Worm (Caenorhabditis elegans) whole organism, late embryonic: ENCODE results near the gene bub-3.

Experiments
- F13H6.1 ChIP-seq: sonication (generic microtip); optimal IDR thresholded peaks from 2 replicates; lab custom pipeline; 2016; ENCODE audit warnings: missing genetic modification characterization, missing compliant biosample characterization
- ceh-2 ChIP-seq: sonication (generic microtip); optimal IDR thresholded peaks from 2 replicates; lab custom pipeline; 2016; ENCODE audit warnings: missing genotype, missing genetic modification characterization, missing compliant biosample characterization
- hlh-30 ChIP-seq: sonication (generic microtip); optimal IDR thresholded peaks from 2 replicates; lab custom pipeline; 2017; ENCODE audit warnings: antibody characterized with exemption, missing genetic modification characterization, missing compliant biosample characterization; ENCODE audit not compliant: insufficient read depth
- lin-11 ChIP-seq: fragments of 200-800 bp; sonication (Bioruptor generic); optimal IDR thresholded peaks from 2 replicates; lab custom pipeline; 2018; ENCODE audit warnings: mild to moderate bottlenecking, missing genetic modification characterization, missing compliant biosample characterization
- nfya-1 ChIP-seq: sonication (generic microtip); optimal IDR thresholded peaks from 2 replicates; lab custom pipeline; 2017; ENCODE audit warnings: missing genetic modification characterization, mild to moderate bottlenecking, missing compliant biosample characterization, antibody characterized with exemption, moderate library complexity
- nhr-11 ChIP-seq: fragments of 150-350 bp; optimal IDR thresholded peaks from 2 replicates; lab custom pipeline; 2014; ENCODE audit warnings: missing biosample characterization, missing genetic modification characterization
- pag-3 ChIP-seq: sonication (generic microtip); optimal IDR thresholded peaks from 2 replicates; lab custom pipeline; 2016; ENCODE audit warnings: missing compliant biosample characterization, missing genetic modification characterization, borderline replicate concordance
- rnt-1 ChIP-seq: sonication (generic microtip); optimal IDR thresholded peaks from 2 replicates; lab custom pipeline; 2016; ENCODE audit warnings: missing genetic modification characterization, missing compliant biosample characterization
- tbx-7 ChIP-seq: sonication (generic microtip); optimal IDR thresholded peaks from 2 replicates; lab custom pipeline; 2016; ENCODE audit warnings: missing genotype, missing genetic modification characterization, missing compliant biosample characterization
- ttx-3 ChIP-seq: sonication (generic microtip); optimal IDR thresholded peaks from 2 replicates; lab custom pipeline; 2016; ENCODE audit warnings: missing genetic modification reagents, missing genetic modification characterization, missing compliant biosample characterization

DNA sequence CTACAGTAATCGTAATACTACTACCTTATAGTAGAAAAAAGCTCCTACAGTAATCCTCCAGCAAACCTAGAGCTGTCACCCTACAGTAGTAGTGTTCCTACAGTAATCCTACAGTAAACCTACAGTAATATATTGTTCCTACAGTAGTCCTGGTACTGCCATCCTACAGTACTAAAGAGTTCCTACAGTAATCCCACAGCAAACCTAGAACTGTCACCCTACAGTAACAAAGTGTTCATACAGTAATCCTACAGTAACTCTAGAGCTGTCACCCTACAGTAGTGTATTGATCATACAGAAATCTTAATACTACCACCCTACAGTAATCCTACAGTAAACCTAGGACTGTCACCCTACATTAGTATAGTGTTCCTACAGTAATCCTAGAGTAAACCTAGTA lies 12.6 kb upstream of the bub-3 start:
- TF ChIP-seq ceh-2, result no peak
- TF ChIP-seq F13H6.1 (tag; lab: Kevin White, UChicago), result no peak
- TF ChIP-seq pag-3 (tag; lab: Kevin White, UChicago), result no peak
- no peak for TF ChIP-seq tbx-7 (tag; lab: Kevin White, UChicago)
- no peak for TF ChIP-seq nhr-11
- no peak for TF ChIP-seq nfya-1 (tag; lab: Kevin White, UChicago)
- TF ChIP-seq hlh-30, result no peak
- no peak for TF ChIP-seq lin-11
- no peak for TF ChIP-seq ttx-3 (tag; lab: Kevin White, UChicago)
- TF ChIP-seq rnt-1, result no peak
